Fruit fly (Drosophila melanogaster): ENCODE measurements around the gene jp.

- TF ChIP-seq CG8478 (optimal IDR thresholded peaks at IDR 0.05) (no peak), CTCF (optimal IDR thresholded peaks at IDR 0.05) (no peak)
Measured at dm6 chr2L:9569588-9570434, 3.3 kb upstream of the jp start.
